Fruit fly (Drosophila melanogaster): ENCODE data around the gene CG34456.

CG34456 gene

dm6 chr3L:9370907-9371365, 9.0 kb downstream of the CG34456 start, which contains the start of gene Fdx1 (continued):
- no peak for TF ChIP-seq fd64A (GFP tag; optimal IDR thresholded peaks at IDR 0.05)
- TF ChIP-seq unc-4 (GFP tag; IDR thresholded peaks at IDR 0.05; ENCODE audit: partially characterized antibody), result peak; percentile 70
- no peak for TF ChIP-seq tup (GFP tag; optimal IDR thresholded peaks at IDR 0.05)
- no peak for TF ChIP-seq CG9797 (GFP tag; optimal IDR thresholded peaks at IDR 0.05)
- TF ChIP-seq shn (GFP tag; optimal IDR thresholded peaks at IDR 0.05), result no peak
- peak; percentile 7 for TF ChIP-seq CG12299 (tag; optimal IDR thresholded peaks at IDR 0.05)
- no peak for TF ChIP-seq scrt (GFP tag; optimal IDR thresholded peaks at IDR 0.05)
- TF ChIP-seq MTF-1 (GFP tag; optimal IDR thresholded peaks at IDR 0.05; ENCODE audit: borderline replicate concordance), result no peak
- peak; percentile 61 for TF ChIP-seq sug (tag; optimal IDR thresholded peaks at IDR 0.05)
- TF ChIP-seq NfI (GFP tag; optimal IDR thresholded peaks at IDR 0.05), result peak; percentile 28
- no peak for TF ChIP-seq Drgx (GFP tag; IDR thresholded peaks at IDR 0.05)
- no peak for TF ChIP-seq p53 (GFP tag; optimal IDR thresholded peaks at IDR 0.05)
- TF ChIP-seq CG2889 (GFP tag; IDR thresholded peaks at IDR 0.05), result no peak
- TF ChIP-seq Dfd (GFP tag; optimal IDR thresholded peaks at IDR 0.05), result no peak
- TF ChIP-seq CG14667 (GFP tag; IDR thresholded peaks at IDR 0.05), result no peak
- peak; percentile 58; the same call in 1 of the 3 replicates for TF ChIP-seq CG34422 (GFP tag; IDR thresholded peaks at IDR 0.05)
- peak; percentile 30; the same call in 1 of the 2 replicates for TF ChIP-seq CG7372 (GFP tag; IDR thresholded peaks at IDR 0.05)
- TF ChIP-seq CG12219 (GFP tag; optimal IDR thresholded peaks at IDR 0.05), result no peak
- no peak for TF ChIP-seq sisA (GFP tag; IDR thresholded peaks at IDR 0.05)
- TF ChIP-seq cad (GFP tag; optimal IDR thresholded peaks at IDR 0.05), result no peak
- TF ChIP-seq caup (GFP tag; optimal IDR thresholded peaks at IDR 0.05; ENCODE audit: severe bottlenecking), result peak; percentile 5
- 0 out of 3 replicates have a peak, but pooled peaks have one; percentile 51 for TF ChIP-seq gce (GFP tag; IDR thresholded peaks at IDR 0.05)
- TF ChIP-seq CG7357 (GFP tag; IDR thresholded peaks at IDR 0.05), result no peak
- TF ChIP-seq CG6765 (GFP tag; optimal IDR thresholded peaks at IDR 0.05), result no peak
- TF ChIP-seq tx (GFP tag; optimal IDR thresholded peaks at IDR 0.05), result no peak
- no peak for TF ChIP-seq yki (optimal IDR thresholded peaks at IDR 0.05)
- peak; percentile 54 for TF ChIP-seq CG15601 (tag; optimal IDR thresholded peaks at IDR 0.05)
- TF ChIP-seq eyg (GFP tag; optimal IDR thresholded peaks at IDR 0.05), result no peak
- 0 out of 3 replicates have a peak, but pooled peaks have one; percentile 8 for TF ChIP-seq vnd (GFP tag; IDR thresholded peaks at IDR 0.05; ENCODE audit: partially characterized antibody)
- no peak for TF ChIP-seq Ssrp (tag; optimal IDR thresholded peaks at IDR 0.05)
- TF ChIP-seq CG2712 (tag; optimal IDR thresholded peaks at IDR 0.05), result peak; percentile 45
- peak; percentile 27 for TF ChIP-seq CG13775 (GFP tag; optimal IDR thresholded peaks at IDR 0.05)
- TF ChIP-seq da (GFP tag; optimal IDR thresholded peaks at IDR 0.05), result no peak
- no peak for TF ChIP-seq onecut (GFP tag; IDR thresholded peaks at IDR 0.05)
- TF ChIP-seq HmgZ (tag; optimal IDR thresholded peaks at IDR 0.05), result peak; percentile 49
- TF ChIP-seq Bgb (GFP tag; IDR thresholded peaks at IDR 0.05; ENCODE audit: partially characterized antibody), result peak; percentile 33; the same call in 1 of the 2 replicates
- TF ChIP-seq pzg (GFP tag; optimal IDR thresholded peaks at IDR 0.05), result peak; percentile 45
- no peak for TF ChIP-seq CG31224 (GFP tag; IDR thresholded peaks at IDR 0.05)
- peak; percentile 23 for TF ChIP-seq CG10979 (tag; optimal IDR thresholded peaks at IDR 0.05)
- no peak for TF ChIP-seq Nf-YA (GFP tag; IDR thresholded peaks at IDR 0.05)
- TF ChIP-seq z (GFP tag; IDR thresholded peaks at IDR 0.05), result no peak
- TF ChIP-seq Doc2 (GFP tag; IDR thresholded peaks at IDR 0.05), result no peak
- TF ChIP-seq Hr39 (optimal IDR thresholded peaks at IDR 0.05), result no peak
- TF ChIP-seq CG14965 (GFP tag; optimal IDR thresholded peaks at IDR 0.05; ENCODE audit: borderline replicate concordance), result no peak
- peak; percentile 48; the same call in 1 of the 2 replicates for TF ChIP-seq bbx (GFP tag; IDR thresholded peaks at IDR 0.05; ENCODE audit: partially characterized antibody)
- TF ChIP-seq slbo (GFP tag; IDR thresholded peaks at IDR 0.05), result peak; percentile 74
- peak; percentile 49 for TF ChIP-seq CG14710 (tag; optimal IDR thresholded peaks at IDR 0.05)
- TF ChIP-seq lilli (GFP tag; optimal IDR thresholded peaks at IDR 0.05), result peak; percentile 48
- TF ChIP-seq ftz-f1 (GFP tag; optimal IDR thresholded peaks at IDR 0.05), result no peak
- TF ChIP-seq Nf-YC (tag; optimal IDR thresholded peaks at IDR 0.05), result peak; percentile 52
- TF ChIP-seq CoRest (tag; optimal IDR thresholded peaks at IDR 0.05), result peak; percentile 55

Measured in whole organism, embryonic.